Worm (Caenorhabditis elegans) whole organism, midembryonic: ENCODE measurements around the gene flor-1.

Experiments used
- T22C8.4 ChIP-seq: fragments of 200-800 bp; sonication (Bioruptor generic); IDR thresholded peaks from 2 replicates; pipeline ENCODE4 v1.3.6; 2022; ENCODE audit warnings: missing genetic modification characterization, missing compliant biosample characterization
- cog-1 ChIP-seq: sonication (generic microtip); optimal IDR thresholded peaks from 2 replicates; lab custom pipeline; 2016; ENCODE audit warnings: missing genetic modification characterization, missing compliant biosample characterization
- flt-1 ChIP-seq: fragments of 200-800 bp; sonication (Bioruptor generic); IDR thresholded peaks from 2 replicates; pipeline ENCODE4 v1.3.6; 2022; ENCODE audit warnings: missing genetic modification characterization, missing compliant biosample characterization
- klf-2 ChIP-seq: fragments of 200-800 bp; sonication (Bioruptor generic); conservative IDR thresholded peaks from 2 replicates; pipeline ENCODE4 v1.3.6; 2022; ENCODE audit warnings: missing genetic modification reagents, missing genetic modification characterization, missing compliant biosample characterization
- med-1 ChIP-seq: sonication (generic microtip); optimal IDR thresholded peaks from 2 replicates; lab custom pipeline; 2017; ENCODE audit warnings: missing genetic modification characterization, mild to moderate bottlenecking, missing compliant biosample characterization, antibody characterized with exemption, missing genetic modification reagents; ENCODE audit not compliant: insufficient read depth
- ref-1 ChIP-seq: fragments of 200-800 bp; sonication (Bioruptor generic); conservative IDR thresholded peaks from 2 replicates; pipeline ENCODE4 v1.3.6; 2022; ENCODE audit warnings: missing genetic modification reagents, missing genetic modification characterization, missing compliant biosample characterization
- tab-1 ChIP-seq: fragments of 200-800 bp; sonication (Bioruptor generic); IDR thresholded peaks from 2 replicates; pipeline ENCODE4 v1.3.6; 2022; ENCODE audit warnings: missing genetic modification characterization, missing compliant biosample characterization
- ztf-23 ChIP-seq: fragments of 200-800 bp; sonication (Bioruptor generic); IDR thresholded peaks from 2 replicates; pipeline ENCODE4 v1.3.6; 2022; ENCODE audit warnings: missing genetic modification reagents, missing genetic modification characterization, missing compliant biosample characterization
- ztf-29 ChIP-seq: fragments of 200-800 bp; sonication (Bioruptor generic); IDR thresholded peaks from 2 replicates; pipeline ENCODE4 v1.3.6; 2022; ENCODE audit warnings: missing genetic modification reagents, missing genetic modification characterization, missing compliant biosample characterization

The flor-1 gene

ce11 chrV:15119517-15119916, at the start of gene flor-1:
Gene flor-1, minus strand, starts transcription at chrV:15119617.
- TF ChIP-seq ztf-23 (GFP tag; lab: Robert Waterston, UW) = no peak
- TF ChIP-seq klf-2 (GFP tag; lab: Robert Waterston, UW) = no peak

ce11 chrV:15162697-15163096, 43.3 kb upstream of the flor-1 start, which contains the start of gene srz-11:
Gene srz-11, plus strand, starts transcription at chrV:15163082.
- TF ChIP-seq T22C8.4 (GFP tag; lab: Robert Waterston, UW) = no peak

- TF ChIP-seq cog-1 (tag; lab: Kevin White, UChicago) (no peak), T22C8.4 (GFP tag; lab: Robert Waterston, UW) (no peak), tab-1 (GFP tag; lab: Robert Waterston, UW) (no peak)
Measured at ce11 chrV:15158691-15159090, 39.3 kb upstream of the flor-1 start, which contains the start of gene str-45. Gene str-45, plus strand, starts transcription at chrV:15158991.

- no peak for TF ChIP-seq ztf-29 (GFP tag; lab: Robert Waterston, UW)
- TF ChIP-seq med-1 (GFP tag; lab: Kevin White, UChicago) = no peak
- TF ChIP-seq cog-1 (tag; lab: Kevin White, UChicago) = no peak
- TF ChIP-seq klf-2 (GFP tag; lab: Robert Waterston, UW) = no peak
- no peak for TF ChIP-seq ztf-23 (GFP tag; lab: Robert Waterston, UW)
- TF ChIP-seq ref-1 (GFP tag; lab: Robert Waterston, UW) = no peak
- no peak for TF ChIP-seq flt-1 (GFP tag; lab: Robert Waterston, UW)
- TF ChIP-seq tab-1 (GFP tag; lab: Robert Waterston, UW) = no peak
- no peak for TF ChIP-seq T22C8.4 (GFP tag; lab: Robert Waterston, UW)
Measured at ce11 chrV:15156504-15156903, 37.1 kb upstream of the flor-1 start.

ce11 chrV:15153277-15153676, 33.9 kb upstream of the flor-1 start, which contains the start of gene srh-55:
Gene srh-55, plus strand, starts transcription at chrV:15153577.
- no peak for TF ChIP-seq ztf-29 (GFP tag; lab: Robert Waterston, UW)
- no peak for TF ChIP-seq cog-1 (tag; lab: Kevin White, UChicago)
- no peak for TF ChIP-seq ztf-23 (GFP tag; lab: Robert Waterston, UW)
- no peak for TF ChIP-seq klf-2 (GFP tag; lab: Robert Waterston, UW)
- TF ChIP-seq ref-1 (GFP tag; lab: Robert Waterston, UW) = no peak
- no peak for TF ChIP-seq T22C8.4 (GFP tag; lab: Robert Waterston, UW)
- no peak for TF ChIP-seq tab-1 (GFP tag; lab: Robert Waterston, UW)
- TF ChIP-seq med-1 (GFP tag; lab: Kevin White, UChicago) = no peak
- no peak for TF ChIP-seq flt-1 (GFP tag; lab: Robert Waterston, UW)

ce11 chrV:15152010-15152409, 32.6 kb upstream of the flor-1 start:
- TF ChIP-seq tab-1 (GFP tag; lab: Robert Waterston, UW) = no peak

- TF ChIP-seq med-1 (GFP tag; lab: Kevin White, UChicago) = no peak
- TF ChIP-seq T22C8.4 (GFP tag; lab: Robert Waterston, UW) = no peak
- TF ChIP-seq ztf-29 (GFP tag; lab: Robert Waterston, UW) = no peak
- no peak for TF ChIP-seq ref-1 (GFP tag; lab: Robert Waterston, UW)
- no peak for TF ChIP-seq ztf-23 (GFP tag; lab: Robert Waterston, UW)
- no peak for TF ChIP-seq flt-1 (GFP tag; lab: Robert Waterston, UW)
- TF ChIP-seq cog-1 (tag; lab: Kevin White, UChicago) = no peak
- TF ChIP-seq klf-2 (GFP tag; lab: Robert Waterston, UW) = no peak
- no peak for TF ChIP-seq tab-1 (GFP tag; lab: Robert Waterston, UW)
Measured at ce11 chrV:15150661-15151060, 31.2 kb upstream of the flor-1 start, which contains the start of gene T09F5.2. Gene T09F5.2, plus strand, starts transcription at chrV:15150961.

- TF ChIP-seq ztf-23 (GFP tag; lab: Robert Waterston, UW) (no peak), klf-2 (GFP tag; lab: Robert Waterston, UW) (no peak), flt-1 (GFP tag; lab: Robert Waterston, UW) (no peak), T22C8.4 (GFP tag; lab: Robert Waterston, UW) (no peak), cog-1 (tag; lab: Kevin White, UChicago) (no peak), tab-1 (GFP tag; lab: Robert Waterston, UW) (no peak), med-1 (GFP tag; lab: Kevin White, UChicago) (no peak), ztf-29 (GFP tag; lab: Robert Waterston, UW) (no peak), ref-1 (GFP tag; lab: Robert Waterston, UW) (no peak)
Measured at ce11 chrV:15150176-15150575, 30.8 kb upstream of the flor-1 start.

- no peak for TF ChIP-seq med-1 (GFP tag; lab: Kevin White, UChicago)
Measured at ce11 chrV:15148800-15149199, 29.4 kb upstream of the flor-1 start, which contains the start of gene T09F5.1. Gene T09F5.1, plus strand, starts transcription at chrV:15149100.

- TF ChIP-seq ref-1 (GFP tag; lab: Robert Waterston, UW) = no peak
- TF ChIP-seq ztf-23 (GFP tag; lab: Robert Waterston, UW) = no peak
- TF ChIP-seq ztf-29 (GFP tag; lab: Robert Waterston, UW) = no peak
- no peak for TF ChIP-seq T22C8.4 (GFP tag; lab: Robert Waterston, UW)
- TF ChIP-seq med-1 (GFP tag; lab: Kevin White, UChicago) = no peak
- TF ChIP-seq klf-2 (GFP tag; lab: Robert Waterston, UW) = no peak
- TF ChIP-seq flt-1 (GFP tag; lab: Robert Waterston, UW) = no peak
- no peak for TF ChIP-seq cog-1 (tag; lab: Kevin White, UChicago)
Measured at ce11 chrV:15147776-15148175, 28.4 kb upstream of the flor-1 start, which contains the start of gene T09F5.20. Gene T09F5.20, minus strand, starts transcription at chrV:15147876.
